Fruit fly (Drosophila melanogaster): Measurements from ENCODE around the gene NimB5.
A peak's percentile ranks its signal among the peaks of the same experiment; 100 is the strongest.

NimB5 gene

dm6 chr2L:13972847-13973246, 2.9 kb downstream of the NimB5 start, which contains the start of gene He:
TSS of gene He (minus strand) at chr2L:13972947.
- TF ChIP-seq CG5204 (GFP tag; optimal IDR thresholded peaks at IDR 0.05) (no peak), CG14711 (tag; optimal IDR thresholded peaks at IDR 0.05) (no peak), cnc (optimal IDR thresholded peaks at IDR 0.05) (no peak), kay (GFP tag; ENCODE audit: borderline replicate concordance) (no peak), ovo (GFP tag; optimal IDR thresholded peaks at IDR 0.05) (no peak), Mnt (GFP tag; optimal IDR thresholded peaks at IDR 0.05) (no peak), bab1 (GFP tag; optimal IDR thresholded peaks at IDR 0.05) (no peak), CG7045 (GFP tag; optimal IDR thresholded peaks at IDR 0.05) (no peak), CG33017 (tag; optimal IDR thresholded peaks at IDR 0.05) (no peak), Crg-1 (GFP tag; optimal IDR thresholded peaks at IDR 0.05) (no peak), CG12768 (GFP tag; optimal IDR thresholded peaks at IDR 0.05) (no peak), CG7101 (tag; optimal IDR thresholded peaks at IDR 0.05) (no peak), toe (GFP tag; optimal IDR thresholded peaks at IDR 0.05) (no peak)

dm6 chr2L:13976669-13977068, 6.7 kb downstream of the NimB5 start, which contains the start of gene NimC1:
TSS of gene NimC1 (minus strand) at chr2L:13976769.
- no peak for TF ChIP-seq CG33017 (tag; optimal IDR thresholded peaks at IDR 0.05)
- TF ChIP-seq CG1620 (GFP tag; optimal IDR thresholded peaks at IDR 0.05): no peak
- no peak for TF ChIP-seq CG7045 (GFP tag; optimal IDR thresholded peaks at IDR 0.05)

- no peak for TF ChIP-seq Crg-1 (GFP tag; optimal IDR thresholded peaks at IDR 0.05)
- peak; percentile 18 for TF ChIP-seq Mnt (GFP tag; optimal IDR thresholded peaks at IDR 0.05)
- peak; percentile 59 for TF ChIP-seq kay (GFP tag; ENCODE audit: borderline replicate concordance)
- peak; percentile 33 for TF ChIP-seq cic (GFP tag; optimal IDR thresholded peaks at IDR 0.05)
- no peak for TF ChIP-seq Clk (GFP tag; optimal IDR thresholded peaks at IDR 0.05)
- TF ChIP-seq Hr96 (GFP tag; optimal IDR thresholded peaks at IDR 0.05): peak; percentile 9
These were observed 7.1 kb downstream of the NimB5 start, which contains the start of gene Cyp28a5 for dm6 chr2L:13977073-13977472. TSS of gene Cyp28a5 (plus strand) at chr2L:13977302.

- TF ChIP-seq Hr96 (GFP tag; optimal IDR thresholded peaks at IDR 0.05) (no peak), CG33017 (tag; optimal IDR thresholded peaks at IDR 0.05) (no peak), kay (GFP tag; ENCODE audit: borderline replicate concordance) (no peak), cic (GFP tag; optimal IDR thresholded peaks at IDR 0.05) (no peak), CG5204 (GFP tag; optimal IDR thresholded peaks at IDR 0.05) (no peak), bab1 (GFP tag; optimal IDR thresholded peaks at IDR 0.05) (no peak), tj (GFP tag; optimal IDR thresholded peaks at IDR 0.05) (no peak), Mnt (GFP tag; optimal IDR thresholded peaks at IDR 0.05) (no peak), CG7101 (tag; optimal IDR thresholded peaks at IDR 0.05) (no peak), CG1620 (GFP tag; optimal IDR thresholded peaks at IDR 0.05) (no peak), CG14711 (tag; optimal IDR thresholded peaks at IDR 0.05) (no peak), Crg-1 (GFP tag; optimal IDR thresholded peaks at IDR 0.05) (no peak), CG11617 (GFP tag; optimal IDR thresholded peaks at IDR 0.05) (no peak), CG7045 (GFP tag; optimal IDR thresholded peaks at IDR 0.05) (no peak), Clk (GFP tag; optimal IDR thresholded peaks at IDR 0.05) (no peak), CG12768 (GFP tag; optimal IDR thresholded peaks at IDR 0.05) (no peak), cnc (optimal IDR thresholded peaks at IDR 0.05) (no peak)
These were observed 9.8 kb downstream of the NimB5 start, which contains the start of gene NimC2 for dm6 chr2L:13979826-13980225. TSS of gene NimC2 (plus strand) at chr2L:13980126.

dm6 chr2L:13998952-13999351, 29.0 kb downstream of the NimB5 start:
- TF ChIP-seq cnc (optimal IDR thresholded peaks at IDR 0.05) (no peak), CG5204 (GFP tag; optimal IDR thresholded peaks at IDR 0.05) (no peak), CG11617 (GFP tag; optimal IDR thresholded peaks at IDR 0.05) (no peak), tj (GFP tag; optimal IDR thresholded peaks at IDR 0.05) (no peak), toe (GFP tag; optimal IDR thresholded peaks at IDR 0.05) (no peak), kay (GFP tag; ENCODE audit: borderline replicate concordance) (no peak), CG7101 (tag; optimal IDR thresholded peaks at IDR 0.05) (no peak)

- TF ChIP-seq kay (GFP tag; ENCODE audit: borderline replicate concordance) (no peak), CG33017 (tag; optimal IDR thresholded peaks at IDR 0.05) (no peak), Hr96 (GFP tag; optimal IDR thresholded peaks at IDR 0.05) (no peak), Clk (GFP tag; optimal IDR thresholded peaks at IDR 0.05) (no peak), toe (GFP tag; optimal IDR thresholded peaks at IDR 0.05) (no peak), cnc (optimal IDR thresholded peaks at IDR 0.05) (no peak), CG7101 (tag; optimal IDR thresholded peaks at IDR 0.05) (no peak), Crg-1 (GFP tag; optimal IDR thresholded peaks at IDR 0.05) (no peak), CG11617 (GFP tag; optimal IDR thresholded peaks at IDR 0.05) (no peak), CG14711 (tag; optimal IDR thresholded peaks at IDR 0.05) (no peak), ovo (GFP tag; optimal IDR thresholded peaks at IDR 0.05) (no peak), CG5204 (GFP tag; optimal IDR thresholded peaks at IDR 0.05) (no peak), tj (GFP tag; optimal IDR thresholded peaks at IDR 0.05) (no peak), CG1620 (GFP tag; optimal IDR thresholded peaks at IDR 0.05) (no peak), cic (GFP tag; optimal IDR thresholded peaks at IDR 0.05) (no peak), Mnt (GFP tag; optimal IDR thresholded peaks at IDR 0.05) (no peak), CG7045 (GFP tag; optimal IDR thresholded peaks at IDR 0.05) (no peak), CG12768 (GFP tag; optimal IDR thresholded peaks at IDR 0.05) (no peak), pad (GFP tag; optimal IDR thresholded peaks at IDR 0.05) (no peak)
These were observed 31.1 kb downstream of the NimB5 start, which contains the start of gene rk for dm6 chr2L:14001078-14001477. TSS of gene rk (minus strand) at chr2L:14001248.

dm6 chr2L:14001887-14002286, 31.9 kb downstream of the NimB5 start:
- TF ChIP-seq CG33017 (tag; optimal IDR thresholded peaks at IDR 0.05) (no peak), kay (GFP tag; ENCODE audit: borderline replicate concordance) (no peak), tj (GFP tag; optimal IDR thresholded peaks at IDR 0.05) (no peak), Crg-1 (GFP tag; optimal IDR thresholded peaks at IDR 0.05) (no peak), bab1 (GFP tag; optimal IDR thresholded peaks at IDR 0.05) (no peak), Clk (GFP tag; optimal IDR thresholded peaks at IDR 0.05) (no peak), Hr96 (GFP tag; optimal IDR thresholded peaks at IDR 0.05) (no peak), CG7045 (GFP tag; optimal IDR thresholded peaks at IDR 0.05) (no peak), toe (GFP tag; optimal IDR thresholded peaks at IDR 0.05) (no peak), pad (GFP tag; optimal IDR thresholded peaks at IDR 0.05) (no peak), CG11617 (GFP tag; optimal IDR thresholded peaks at IDR 0.05) (no peak), cic (GFP tag; optimal IDR thresholded peaks at IDR 0.05) (no peak), CG5204 (GFP tag; optimal IDR thresholded peaks at IDR 0.05) (no peak), cnc (optimal IDR thresholded peaks at IDR 0.05) (no peak), CG14711 (tag; optimal IDR thresholded peaks at IDR 0.05) (no peak), Mnt (GFP tag; optimal IDR thresholded peaks at IDR 0.05) (no peak)

All from whole organism, adult.